Worm (Caenorhabditis elegans) whole organism, young adult: ENCODE data around the gene M05D6.5.
"Not testable (repeated sequence)": the region's sequence is repeated elsewhere in the genome, so short reads cannot be mapped to it uniquely, and the experiment has no call there.

ENCODE experiments used
- B0336.3 ChIP-seq: fragments of 200-800 bp; sonication (Bioruptor generic); IDR thresholded peaks from 2 replicates; pipeline ENCODE4 v1.3.6; 2022; ENCODE audit warnings: missing genetic modification characterization, missing compliant biosample characterization
- D2030.7 ChIP-seq: fragments of 200-800 bp; sonication (Bioruptor generic); IDR thresholded peaks from 2 replicates; pipeline ENCODE4 v1.3.6; 2022; ENCODE audit warnings: missing genetic modification reagents, missing genetic modification characterization, missing compliant biosample characterization
- F10E7.11 ChIP-seq: sonication (generic microtip); optimal IDR thresholded peaks from 2 replicates; lab custom pipeline; 2017; ENCODE audit warnings: mild to moderate bottlenecking, missing genetic modification characterization, moderate library complexity, missing compliant biosample characterization
- F23B12.7 ChIP-seq: sonication (generic microtip); optimal IDR thresholded peaks from 2 replicates; lab custom pipeline; 2017; ENCODE audit warnings: missing genetic modification characterization, mild to moderate bottlenecking, missing compliant biosample characterization, antibody characterized with exemption, moderate library complexity; ENCODE audit not compliant: insufficient read depth
- F33H1.4 ChIP-seq: fragments of 200-800 bp; sonication (Bioruptor generic); IDR thresholded peaks from 2 replicates; pipeline ENCODE4 v1.3.6; 2022; ENCODE audit warnings: missing genetic modification reagents, missing genetic modification characterization, missing compliant biosample characterization
- F49E8.2 ChIP-seq: sonication (generic microtip); optimal IDR thresholded peaks from 3 replicates; lab custom pipeline; 2017; ENCODE audit warnings: missing genetic modification characterization, mild to moderate bottlenecking, missing compliant biosample characterization, antibody characterized with exemption, moderate library complexity; ENCODE audit not compliant: insufficient read depth
- T07F8.4 ChIP-seq: sonication (generic microtip); optimal IDR thresholded peaks from 2 replicates; lab custom pipeline; 2016; ENCODE audit warnings: mild to moderate bottlenecking, missing genetic modification characterization, moderate library complexity, missing compliant biosample characterization
- Y67H2A.10 ChIP-seq: fragments of 200-800 bp; sonication (Bioruptor generic); conservative IDR thresholded peaks from 2 replicates; pipeline ENCODE4 v1.3.6; 2022; ENCODE audit warnings: missing genetic modification reagents, missing genetic modification characterization, missing compliant biosample characterization
- ZK185.1 ChIP-seq: sonication (generic microtip); optimal IDR thresholded peaks from 2 replicates; lab custom pipeline; 2016; ENCODE audit warnings: mild to moderate bottlenecking, missing genetic modification characterization, missing compliant biosample characterization; ENCODE audit not compliant: poor library complexity, severe bottlenecking
- aptf-3 ChIP-seq: fragments of 200-800 bp; sonication (Bioruptor generic); IDR thresholded peaks from 2 replicates; pipeline ENCODE4 v1.3.6; 2022; ENCODE audit warnings: missing genetic modification characterization, missing compliant biosample characterization
- attf-5 ChIP-seq: fragments of 200-800 bp; sonication (Bioruptor generic); optimal IDR thresholded peaks from 2 replicates; lab custom pipeline; 2018; ENCODE audit warnings: mild to moderate bottlenecking, missing genetic modification characterization, missing compliant biosample characterization
- cebp-1 ChIP-seq, 2 experiments: fragments of 200-800 bp in 1 of 2; sonication (Bioruptor generic) in 1 of 2; sonication (generic microtip) in 1 of 2; IDR thresholded peaks in 1 of 2; optimal IDR thresholded peaks in 1 of 2; 2 replicates each; pipeline versions ENCODE4 v1.3.6 to Lab custom; 2017 to 2022; ENCODE audit warnings: missing compliant biosample characterization in 2 of 2, missing genetic modification characterization in 2 of 2, mild to moderate bottlenecking in 1 of 2, missing genetic modification reagents in 1 of 2, moderate library complexity in 1 of 2
- ceh-40 ChIP-seq: fragments of 200-800 bp; sonication (Bioruptor generic); IDR thresholded peaks from 2 replicates; pipeline ENCODE4 v1.3.6; 2022; ENCODE audit warnings: missing genetic modification characterization, missing compliant biosample characterization
- ceh-79 ChIP-seq: sonication (generic microtip); optimal IDR thresholded peaks from 2 replicates; lab custom pipeline; 2017; ENCODE audit warnings: mild to moderate bottlenecking, missing genetic modification characterization, missing compliant biosample characterization
- ceh-91 ChIP-seq: fragments of 200-800 bp; sonication (Bioruptor generic); IDR thresholded peaks from 2 replicates; pipeline ENCODE4 v1.3.6; 2022; ENCODE audit warnings: missing genetic modification reagents, missing genetic modification characterization, missing compliant biosample characterization
- dox-1 ChIP-seq: fragments of 200-800 bp; sonication (Bioruptor generic); IDR thresholded peaks from 2 replicates; pipeline ENCODE4 v1.3.6; 2022; ENCODE audit warnings: missing genetic modification reagents, missing genetic modification characterization, missing compliant biosample characterization
- dpl-1 ChIP-seq: fragments of 150-350 bp; optimal IDR thresholded peaks from 2 replicates; lab custom pipeline; 2014; ENCODE audit warnings: missing biosample characterization, missing genetic modification reagents, missing genetic modification characterization
- efl-1 ChIP-seq: fragments of 150-350 bp; optimal IDR thresholded peaks from 2 replicates; lab custom pipeline; 2014; ENCODE audit warnings: missing biosample characterization, missing genetic modification reagents, missing genetic modification characterization
- egrh-3 ChIP-seq: fragments of 200-800 bp; sonication (Bioruptor generic); IDR thresholded peaks from 2 replicates; pipeline ENCODE4 v1.3.6; 2022; ENCODE audit warnings: missing genetic modification reagents, missing genetic modification characterization, missing compliant biosample characterization
- ekl-4 ChIP-seq: fragments of 200-800 bp; sonication (Bioruptor generic); IDR thresholded peaks from 2 replicates; pipeline ENCODE4 v1.3.6; 2022; ENCODE audit warnings: missing genetic modification reagents, missing genetic modification characterization, missing compliant biosample characterization
- fkh-3 ChIP-seq: sonication (generic microtip); optimal IDR thresholded peaks from 2 replicates; lab custom pipeline; 2016; ENCODE audit warnings: mild to moderate bottlenecking, missing genetic modification characterization, missing compliant biosample characterization
- him-1 ChIP-seq: sonication (generic microtip); optimal IDR thresholded peaks from 2 replicates; lab custom pipeline; 2016; ENCODE audit warnings: missing genotype, missing genetic modification reagents, missing genetic modification characterization, missing compliant biosample characterization
- hlh-26 ChIP-seq: fragments of 200-800 bp; sonication (Bioruptor generic); conservative IDR thresholded peaks from 2 replicates; pipeline ENCODE4 v1.3.6; 2022; ENCODE audit warnings: missing genetic modification reagents, missing genetic modification characterization, missing compliant biosample characterization
- hsf-1 ChIP-seq: fragments of 200-800 bp; sonication (Bioruptor generic); IDR thresholded peaks from 2 replicates; pipeline ENCODE4 v1.3.6; 2022; ENCODE audit warnings: missing genetic modification reagents, missing genetic modification characterization, missing compliant biosample characterization
- lin-26 ChIP-seq: fragments of 200-800 bp; sonication (Bioruptor generic); IDR thresholded peaks from 2 replicates; pipeline ENCODE4 v1.3.6; 2022; ENCODE audit warnings: missing genetic modification reagents, missing genetic modification characterization, missing compliant biosample characterization
- lin-35 ChIP-seq, 3 experiments: fragments of 150-350 bp in 2 of 3; sonication (generic microtip) in 1 of 3; optimal IDR thresholded peaks; 2 replicates each; lab custom pipeline; 2014 to 2018; ENCODE audit warnings: missing biosample characterization in 3 of 3, missing genetic modification characterization in 3 of 3, missing genetic modification reagents in 3 of 3
- lin-54 ChIP-seq: fragments of 200-800 bp; sonication (Bioruptor generic); optimal IDR thresholded peaks from 2 replicates; lab custom pipeline; 2018; ENCODE audit warnings: mild to moderate bottlenecking, missing genetic modification characterization, missing compliant biosample characterization
- madf-3 ChIP-seq: fragments of 200-800 bp; sonication (Bioruptor generic); IDR thresholded peaks from 2 replicates; pipeline ENCODE4 v1.3.6; 2022; ENCODE audit warnings: missing genetic modification reagents, missing genetic modification characterization, missing compliant biosample characterization
- madf-6 ChIP-seq: fragments of 200-800 bp; sonication (Bioruptor generic); IDR thresholded peaks from 2 replicates; pipeline ENCODE4 v1.3.6; 2022; ENCODE audit warnings: missing genetic modification reagents, missing genetic modification characterization, missing compliant biosample characterization
- madf-8 ChIP-seq: fragments of 200-800 bp; sonication (Bioruptor generic); conservative IDR thresholded peaks from 2 replicates; pipeline ENCODE4 v1.3.6; 2022; ENCODE audit warnings: missing genetic modification reagents, missing genetic modification characterization, missing compliant biosample characterization
- nfyb-1 ChIP-seq: fragments of 200-800 bp; sonication (Bioruptor generic); IDR thresholded peaks from 2 replicates; pipeline ENCODE4 v1.3.6; 2022; ENCODE audit warnings: missing genetic modification reagents, missing genetic modification characterization, missing compliant biosample characterization
- pbrm-1 ChIP-seq: fragments of 200-800 bp; sonication (Bioruptor generic); IDR thresholded peaks from 2 replicates; pipeline ENCODE4 v1.3.6; 2022; ENCODE audit warnings: missing genetic modification reagents, missing genetic modification characterization, missing compliant biosample characterization
- rcor-1 ChIP-seq: fragments of 200-800 bp; sonication (Bioruptor generic); IDR thresholded peaks from 2 replicates; pipeline ENCODE4 v1.3.6; 2022; ENCODE audit warnings: missing genetic modification reagents, missing genetic modification characterization, missing compliant biosample characterization
- rpc-1 ChIP-seq, 2 experiments: fragments of 150-350 bp in 1 of 2; sonication (generic microtip) in 1 of 2; optimal IDR thresholded peaks; 2 replicates each; lab custom pipeline; 2014 to 2018; ENCODE audit warnings: missing biosample characterization in 1 of 2, missing genetic modification characterization in 1 of 2, missing genetic modification reagents in 1 of 2, missing genotype in 1 of 2
- tlf-1 ChIP-seq: fragments of 200-800 bp; sonication (Bioruptor generic); optimal IDR thresholded peaks from 2 replicates; lab custom pipeline; 2018; ENCODE audit warnings: mild to moderate bottlenecking, missing genetic modification characterization, missing compliant biosample characterization
- xnd-1 ChIP-seq: sonication (generic microtip); optimal IDR thresholded peaks from 2 replicates; lab custom pipeline; 2016; ENCODE audit warnings: missing genotype, missing genetic modification reagents, missing genetic modification characterization, missing compliant biosample characterization
- zfh-2 ChIP-seq: fragments of 200-800 bp; sonication (Bioruptor generic); conservative IDR thresholded peaks from 2 replicates; pipeline ENCODE4 v1.3.6; 2022; ENCODE audit warnings: missing genetic modification reagents, missing genetic modification characterization, missing compliant biosample characterization
- ztf-28 ChIP-seq: fragments of 200-800 bp; sonication (Bioruptor generic); IDR thresholded peaks from 2 replicates; pipeline ENCODE4 v1.3.6; 2022; ENCODE audit warnings: missing genetic modification reagents, missing genetic modification characterization, missing compliant biosample characterization
- ztf-6 ChIP-seq: fragments of 200-800 bp; sonication (Bioruptor generic); IDR thresholded peaks from 2 replicates; pipeline ENCODE4 v1.3.6; 2022; ENCODE audit warnings: missing genetic modification reagents, missing genetic modification characterization, missing compliant biosample characterization

Gene M05D6.5

ce11 chrII:8459832-8460566 lies 22.0 kb downstream of the M05D6.5 start:
- TF ChIP-seq madf-3 (GFP tag; lab: Robert Waterston, UW), result peak; percentile 68; the same call in 1 of the 2 replicates
- TF ChIP-seq dox-1, result peak; percentile 68
- TF ChIP-seq hsf-1 (GFP tag; lab: Robert Waterston, UW), result peak; percentile 97
- TF ChIP-seq rpc-1 (optimal IDR thresholded peaks at IDR 0.05; lab: Kevin White, UChicago), result peak; percentile 3
- not testable (repeated sequence) for TF ChIP-seq rpc-1 (tag; optimal IDR thresholded peaks at IDR 0.05; lab: Kevin White, UChicago)
- TF ChIP-seq ceh-40 (GFP tag; lab: Robert Waterston, UW), result 0 out of 2 replicates have a peak, but pooled peaks have one; percentile 33
- peak; percentile 79; the same call in 1 of the 2 replicates for TF ChIP-seq aptf-3 (GFP tag; lab: Robert Waterston, UW)
- peak; percentile 27 for TF ChIP-seq madf-6 (GFP tag; lab: Robert Waterston, UW)
- TF ChIP-seq rcor-1 (GFP tag; lab: Robert Waterston, UW), result peak; percentile 18; the same call in 1 of the 2 replicates
- TF ChIP-seq egrh-3 (GFP tag; lab: Robert Waterston, UW), result peak; percentile 51

ce11 chrII:8457438-8457837 lies 24.6 kb downstream of the M05D6.5 start, which contains the start of gene zyg-9:
zyg-9 (plus strand) TSS chrII:8457818.
- TF ChIP-seq lin-54 (GFP tag; lab: Kevin White, UChicago) (peak; percentile 26), egrh-3 (GFP tag; lab: Robert Waterston, UW) (no peak), F33H1.4 (GFP tag; lab: Robert Waterston, UW) (no peak), lin-26 (GFP tag; lab: Robert Waterston, UW) (peak; percentile 27; the same call in 1 of the 2 replicates), F23B12.7 (tag; lab: Kevin White, UChicago) (no peak), ZK185.1 (tag; lab: Kevin White, UChicago) (no peak), cebp-1 (GFP tag; IDR thresholded peaks at IDR 0.05; lab: Robert Waterston, UW) (peak; percentile 96), cebp-1 (tag; optimal IDR thresholded peaks at IDR 0.05; lab: Kevin White, UChicago) (peak; percentile 99), Y67H2A.10 (peak; percentile 8; the same call in 1 of the 2 replicates), ztf-28 (GFP tag; lab: Robert Waterston, UW) (no peak), ceh-79 (no peak), lin-35 (GFP tag; optimal IDR thresholded peaks at IDR 0.05; lab: Kevin White, UChicago) (peak in 1 of 3 experiments; percentile 53), him-1 (tag; lab: Kevin White, UChicago) (no peak), B0336.3 (GFP tag; lab: Robert Waterston, UW) (no peak), ztf-6 (GFP tag; lab: Robert Waterston, UW) (no peak), pbrm-1 (GFP tag; lab: Robert Waterston, UW) (0 out of 2 replicates have a peak, but pooled peaks have one; percentile 22), zfh-2 (GFP tag; lab: Robert Waterston, UW) (peak; percentile 69; the same call in 1 of the 2 replicates), F10E7.11 (no peak), hlh-26 (GFP tag; lab: Robert Waterston, UW) (no peak), ekl-4 (no peak), hsf-1 (GFP tag; lab: Robert Waterston, UW) (no peak), nfyb-1 (peak; percentile 14; the same call in 1 of the 2 replicates), attf-5 (GFP tag; lab: Kevin White, UChicago) (peak; percentile 76)
- TF ChIP-seq, all 124 proteins: peak for 9

- TF ChIP-seq tlf-1 (peak; percentile 48), efl-1 (GFP tag; lab: Kevin White, UChicago) (peak; percentile 89), madf-8 (GFP tag; lab: Robert Waterston, UW) (peak; percentile 85), F49E8.2 (peak; percentile 60), fkh-3 (tag; lab: Kevin White, UChicago) (no peak), F10E7.11 (no peak), dpl-1 (GFP tag; lab: Kevin White, UChicago) (peak; percentile 76), hsf-1 (GFP tag; lab: Robert Waterston, UW) (peak; percentile 74), ceh-91 (GFP tag; lab: Robert Waterston, UW) (peak; percentile 81), D2030.7 (GFP tag; lab: Robert Waterston, UW) (peak; percentile 24; the same call in 1 of the 2 replicates), dox-1 (0 out of 2 replicates have a peak, but pooled peaks have one; percentile 18), madf-6 (GFP tag; lab: Robert Waterston, UW) (peak; percentile 94), xnd-1 (tag; lab: Kevin White, UChicago) (peak; percentile 81), T07F8.4 (tag; lab: Kevin White, UChicago) (no peak), ceh-79 (no peak), F33H1.4 (GFP tag; lab: Robert Waterston, UW) (peak; percentile 84), lin-54 (GFP tag; lab: Kevin White, UChicago) (peak; percentile 22)
Observed at ce11 chrII:8456681-8457389, 25.2 kb downstream of the M05D6.5 start.
